Worm (Caenorhabditis elegans) whole organism, L4/young adult: ENCODE data around the gene Y42G9A.3.

Experiments used
- W03F9.2 ChIP-seq: fragments of 150-350 bp; optimal IDR thresholded peaks from 2 replicates; lab custom pipeline; 2014; ENCODE audit warnings: missing biosample characterization, missing genetic modification characterization
- him-1 ChIP-seq: sonication (generic microtip); optimal IDR thresholded peaks from 2 replicates; lab custom pipeline; 2016; ENCODE audit warnings: missing genotype, missing genetic modification reagents, missing genetic modification characterization, missing compliant biosample characterization

- TF ChIP-seq him-1 (tag; lab: Kevin White, UChicago), result peak; percentile 30
- TF ChIP-seq W03F9.2 (tag; lab: Kevin White, UChicago), result no peak
Observed at ce11 chrIII:6135211-6135610, 10.8 kb upstream of the Y42G9A.3 start.
